Worm (Caenorhabditis elegans) whole organism, L4 larva: ENCODE results near the gene zyg-1.
A peak's percentile ranks its signal among the peaks of the same experiment; 100 is the strongest.

Experiments used
- T20F7.1 ChIP-seq: fragments of 200-800 bp; sonication (Bioruptor generic); optimal IDR thresholded peaks from 2 replicates; lab custom pipeline; 2018; ENCODE audit warnings: mild to moderate bottlenecking, missing genetic modification characterization, missing compliant biosample characterization
- Y48G9A.11 ChIP-seq: fragments of 200-800 bp; sonication (Bioruptor generic); IDR thresholded peaks from 2 replicates; pipeline ENCODE4 v1.3.6; 2022; ENCODE audit warnings: missing genetic modification reagents, missing genetic modification characterization, missing compliant biosample characterization
- aha-1 ChIP-seq: fragments of 150-350 bp; peaks from one replicate; lab custom pipeline; 2014; ENCODE audit warnings: missing biosample characterization, missing genetic modification characterization
- arid-1 ChIP-seq: fragments of 200-800 bp; sonication (Bioruptor generic); conservative IDR thresholded peaks from 2 replicates; pipeline ENCODE4 v1.3.6; 2022; ENCODE audit warnings: missing genetic modification reagents, missing genetic modification characterization, missing compliant biosample characterization
- attf-4 ChIP-seq: sonication (generic microtip); optimal IDR thresholded peaks from 3 replicates; lab custom pipeline; 2017; ENCODE audit warnings: missing biosample characterization, missing genetic modification characterization
- ceh-20 ChIP-seq: fragments of 200-800 bp; sonication (Bioruptor generic); IDR thresholded peaks from 2 replicates; pipeline ENCODE4 v1.3.6; 2022; ENCODE audit warnings: missing genetic modification reagents, missing genetic modification characterization, missing compliant biosample characterization
- ceh-28 ChIP-seq: fragments of 150-350 bp; optimal IDR thresholded peaks from 2 replicates; lab custom pipeline; 2014; ENCODE audit warnings: missing biosample characterization, missing genetic modification reagents, missing genetic modification characterization
- ceh-32 ChIP-seq: sonication (generic microtip); optimal IDR thresholded peaks from 2 replicates; lab custom pipeline; 2016; ENCODE audit warnings: mild to moderate bottlenecking, missing genetic modification characterization, missing compliant biosample characterization; ENCODE audit not compliant: poor library complexity
- ceh-62 ChIP-seq: sonication (generic microtip); optimal IDR thresholded peaks from 2 replicates; lab custom pipeline; 2017; ENCODE audit warnings: missing biosample characterization, missing genetic modification characterization
- ceh-82 ChIP-seq: sonication (generic microtip); optimal IDR thresholded peaks from 2 replicates; lab custom pipeline; 2017; ENCODE audit warnings: missing biosample characterization, missing genetic modification characterization
- ces-1 ChIP-seq: fragments of 150-350 bp; sonication (generic microtip); optimal IDR thresholded peaks from 4 replicates; lab custom pipeline; 2014; ENCODE audit warnings: missing biosample characterization, missing genetic modification reagents, missing genetic modification characterization
- cey-2 ChIP-seq: sonication (generic microtip); optimal IDR thresholded peaks from 3 replicates; lab custom pipeline; 2017; ENCODE audit warnings: missing genetic modification characterization, mild to moderate bottlenecking, missing compliant biosample characterization, antibody characterized with exemption, borderline replicate concordance; ENCODE audit not compliant: insufficient read depth
- ctbp-1 ChIP-seq: fragments of 200-800 bp; sonication (Bioruptor generic); IDR thresholded peaks from 2 replicates; pipeline ENCODE4 v1.3.6; 2022; ENCODE audit warnings: missing genetic modification reagents, missing genetic modification characterization, missing compliant biosample characterization
- daf-12 ChIP-seq: fragments of 150-350 bp; optimal IDR thresholded peaks from 2 replicates; lab custom pipeline; 2014; ENCODE audit warnings: missing biosample characterization, missing genetic modification reagents, missing genetic modification characterization
- daf-8 ChIP-seq: fragments of 200-800 bp; sonication (Bioruptor generic); IDR thresholded peaks from 2 replicates; pipeline ENCODE4 v1.3.6; 2022; ENCODE audit warnings: missing genetic modification characterization, missing compliant biosample characterization
- dmd-6 ChIP-seq: fragments of 200-800 bp; sonication (Bioruptor generic); IDR thresholded peaks from 2 replicates; pipeline ENCODE4 v1.3.6; 2022; ENCODE audit warnings: missing genetic modification reagents, missing genetic modification characterization, missing compliant biosample characterization
- dmd-9 ChIP-seq: fragments of 200-800 bp; sonication (Bioruptor generic); IDR thresholded peaks from 2 replicates; pipeline ENCODE4 v1.3.6; 2022; ENCODE audit warnings: missing genetic modification reagents, missing genetic modification characterization, missing compliant biosample characterization
- fkh-10 ChIP-seq: fragments of 150-350 bp; optimal IDR thresholded peaks from 2 replicates; lab custom pipeline; 2014; ENCODE audit warnings: missing biosample characterization, missing genetic modification reagents, missing genetic modification characterization
- fos-1 ChIP-seq: fragments of 150-350 bp; optimal IDR thresholded peaks from 2 replicates; lab custom pipeline; 2014; ENCODE audit warnings: missing biosample characterization, missing genetic modification characterization
- gei-8 ChIP-seq: fragments of 200-800 bp; sonication (Bioruptor generic); optimal IDR thresholded peaks from 2 replicates; lab custom pipeline; 2018; ENCODE audit warnings: mild to moderate bottlenecking, missing genetic modification characterization, missing compliant biosample characterization
- hif-1 ChIP-seq, 2 experiments: sonication (generic microtip); optimal IDR thresholded peaks; 2 replicates each; lab custom pipeline; 2016 to 2017; ENCODE audit warnings: missing compliant biosample characterization in 2 of 2, missing genetic modification characterization in 2 of 2, missing genetic modification reagents in 2 of 2, missing genotype in 2 of 2, mild to moderate bottlenecking in 1 of 2
- hlh-30 ChIP-seq: sonication (generic microtip); optimal IDR thresholded peaks from 2 replicates; lab custom pipeline; 2017; ENCODE audit warnings: antibody characterized with exemption, mild to moderate bottlenecking, missing genetic modification characterization, missing compliant biosample characterization; ENCODE audit not compliant: insufficient read depth
- jun-1 ChIP-seq: fragments of 150-350 bp; optimal IDR thresholded peaks from 2 replicates; lab custom pipeline; 2014; ENCODE audit warnings: missing biosample characterization, missing genetic modification reagents, missing genetic modification characterization
- lin-13 ChIP-seq: fragments of 150-350 bp; optimal IDR thresholded peaks from 2 replicates; lab custom pipeline; 2014; ENCODE audit warnings: missing biosample characterization, missing genetic modification reagents, missing genetic modification characterization
- lin-39 ChIP-seq: fragments of 150-350 bp; optimal IDR thresholded peaks from 2 replicates; lab custom pipeline; 2014; ENCODE audit warnings: missing biosample characterization, missing genetic modification reagents, missing genetic modification characterization
- lsy-2 ChIP-seq, 2 experiments: fragments of 150-350 bp in 1 of 2; sonication (generic microtip) in 1 of 2; optimal IDR thresholded peaks; 2 replicates each; lab custom pipeline; 2014 to 2017; ENCODE audit warnings: missing biosample characterization in 2 of 2, missing genetic modification characterization in 2 of 2
- madf-5 ChIP-seq, 2 experiments: fragments of 200-800 bp; sonication (Bioruptor generic); IDR thresholded peaks; 2 replicates each; pipeline ENCODE4 v1.3.6; 2022; ENCODE audit warnings: missing compliant biosample characterization in 2 of 2, missing genetic modification characterization in 2 of 2
- mdl-1 ChIP-seq, 2 experiments: fragments of 150-350 bp in 1 of 2; sonication (generic microtip) in 1 of 2; optimal IDR thresholded peaks; 2 replicates each; lab custom pipeline; 2014 to 2017; ENCODE audit warnings: missing biosample characterization in 2 of 2, missing genetic modification characterization in 2 of 2
- mep-1 ChIP-seq: fragments of 150-350 bp; sonication (generic microtip); optimal IDR thresholded peaks from 3 replicates; lab custom pipeline; 2014; ENCODE audit warnings: missing biosample characterization, missing genetic modification characterization
- mes-2 ChIP-seq: sonication (generic microtip); optimal IDR thresholded peaks from 2 replicates; lab custom pipeline; 2016; ENCODE audit warnings: missing genotype, mild to moderate bottlenecking, missing genetic modification characterization, missing compliant biosample characterization; ENCODE audit not compliant: poor library complexity, severe bottlenecking
- nhr-11 ChIP-seq: fragments of 150-350 bp; optimal IDR thresholded peaks from 2 replicates; lab custom pipeline; 2014; ENCODE audit warnings: missing biosample characterization, missing genetic modification characterization
- nhr-111 ChIP-seq: fragments of 200-800 bp; sonication (Bioruptor generic); optimal IDR thresholded peaks from 2 replicates; lab custom pipeline; 2018; ENCODE audit warnings: mild to moderate bottlenecking, missing genetic modification characterization, missing compliant biosample characterization
- nhr-42 ChIP-seq: fragments of 200-800 bp; sonication (Bioruptor generic); IDR thresholded peaks from 2 replicates; pipeline ENCODE4 v1.3.6; 2022; ENCODE audit warnings: missing genetic modification characterization, missing compliant biosample characterization
- nhr-76 ChIP-seq: fragments of 150-350 bp; optimal IDR thresholded peaks from 2 replicates; lab custom pipeline; 2014; ENCODE audit warnings: missing biosample characterization, missing genetic modification characterization
- pha-4 ChIP-seq, 2 experiments: fragments of 150-350 bp in 1 of 2; fragments of 200-800 bp in 1 of 2; sonication (Bioruptor generic) in 1 of 2; IDR thresholded peaks in 1 of 2; optimal IDR thresholded peaks in 1 of 2; 2 replicates each; pipeline versions ENCODE4 v1.3.6 to Lab custom; 2014 to 2022; ENCODE audit warnings: missing genetic modification characterization in 2 of 2, missing genetic modification reagents in 2 of 2, missing biosample characterization in 1 of 2, missing compliant biosample characterization in 1 of 2
- php-3 ChIP-seq: fragments of 200-800 bp; sonication (Bioruptor generic); IDR thresholded peaks from 2 replicates; pipeline ENCODE4 v1.3.6; 2022; ENCODE audit warnings: missing genetic modification reagents, missing genetic modification characterization, missing compliant biosample characterization
- pqm-1 ChIP-seq: sonication (generic microtip); optimal IDR thresholded peaks from 2 replicates; lab custom pipeline; 2017; ENCODE audit warnings: missing biosample characterization, missing genetic modification characterization
- rbr-2 ChIP-seq: sonication (generic microtip); optimal IDR thresholded peaks from 2 replicates; lab custom pipeline; 2016; ENCODE audit warnings: missing genotype, missing genetic modification characterization, missing compliant biosample characterization
- saeg-2 ChIP-seq: fragments of 200-800 bp; sonication (Bioruptor generic); IDR thresholded peaks from 2 replicates; pipeline ENCODE4 v1.3.6; 2022; ENCODE audit warnings: missing genetic modification reagents, missing genetic modification characterization, missing compliant biosample characterization
- set-16 ChIP-seq: fragments of 200-800 bp; sonication (Bioruptor generic); IDR thresholded peaks from 2 replicates; pipeline ENCODE4 v1.3.6; 2022; ENCODE audit warnings: missing genetic modification reagents, missing genetic modification characterization, missing compliant biosample characterization
- snpc-1.2 ChIP-seq: fragments of 200-800 bp; sonication (Bioruptor generic); IDR thresholded peaks from 2 replicates; pipeline ENCODE4 v1.3.6; 2022; ENCODE audit warnings: missing genetic modification reagents, missing genetic modification characterization, missing compliant biosample characterization
- spr-3 ChIP-seq: fragments of 200-800 bp; sonication (Bioruptor generic); optimal IDR thresholded peaks from 2 replicates; lab custom pipeline; 2018; ENCODE audit warnings: mild to moderate bottlenecking, missing genetic modification characterization, missing compliant biosample characterization
- tra-1 ChIP-seq: fragments of 200-800 bp; sonication (Bioruptor generic); IDR thresholded peaks from 2 replicates; pipeline ENCODE4 v1.3.6; 2022; ENCODE audit warnings: missing genetic modification reagents, missing genetic modification characterization, missing compliant biosample characterization
- unc-130 ChIP-seq: sonication (generic microtip); optimal IDR thresholded peaks from 2 replicates; lab custom pipeline; 2016; ENCODE audit warnings: missing genetic modification reagents, missing genetic modification characterization, missing compliant biosample characterization
- unc-62 ChIP-seq, 3 experiments: fragments of 150-350 bp in 1 of 3; sonication (generic microtip); optimal IDR thresholded peaks in 2 of 3; peaks in 1 of 3; 1 replicate in 1 of 3; 2 replicates in 2 of 3; lab custom pipeline; 2014 to 2017; ENCODE audit warnings: missing biosample characterization in 3 of 3, missing genetic modification characterization in 3 of 3, missing genetic modification reagents in 3 of 3, missing genotype in 1 of 3
- ztf-11 ChIP-seq: fragments of 150-350 bp; optimal IDR thresholded peaks from 2 replicates; lab custom pipeline; 2014; ENCODE audit warnings: missing biosample characterization, missing genetic modification characterization

The zyg-1 gene

DNA sequence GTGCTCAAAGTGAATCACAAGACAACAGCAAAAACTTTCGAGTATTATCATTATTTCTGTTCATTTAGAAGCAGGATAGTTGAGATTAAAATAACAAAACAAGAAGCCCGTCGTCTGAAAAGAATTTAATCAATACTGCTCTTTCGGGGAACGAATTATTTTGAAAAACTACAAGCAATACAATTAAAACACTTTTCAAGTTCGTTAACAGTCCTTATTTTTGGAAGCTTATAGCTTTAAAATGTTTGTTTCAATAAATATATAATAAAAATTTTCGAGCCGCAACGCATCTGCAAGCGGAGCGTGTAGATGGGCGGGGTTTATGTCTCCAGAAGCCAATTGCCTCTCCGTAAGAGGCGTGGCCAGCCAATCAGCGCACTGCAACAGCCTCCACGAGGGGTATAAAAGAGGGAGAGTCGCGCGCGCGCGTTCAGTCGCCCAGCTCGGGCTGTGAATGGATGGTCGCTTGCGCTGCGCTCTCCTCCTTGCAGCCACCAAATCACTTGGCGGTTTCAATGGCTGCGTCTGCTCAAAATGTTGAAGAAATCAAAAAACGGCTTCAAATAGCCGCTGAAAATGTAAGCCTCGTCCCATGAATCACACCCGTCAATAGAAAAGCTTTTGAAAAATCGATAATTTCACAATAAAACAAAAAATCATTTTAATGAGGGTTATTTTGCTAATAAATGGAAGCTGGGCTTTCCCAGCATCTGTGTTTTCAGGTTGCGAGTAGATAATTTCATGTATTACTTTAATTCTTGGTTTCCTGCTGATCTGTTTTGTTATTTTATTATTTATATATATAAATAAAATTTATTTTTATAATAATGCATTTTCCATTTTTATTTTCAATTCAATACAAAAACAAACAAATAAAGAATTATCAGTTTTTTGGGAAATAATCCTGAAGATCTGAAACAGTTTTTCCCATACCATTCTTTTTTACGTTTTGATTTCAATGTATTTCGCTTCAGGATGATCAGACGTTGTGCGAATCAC, 11.5 kb downstream of the zyg-1 start, which contains the start of the genes ift-43 and mdt-26 (continued):
- no peak for TF ChIP-seq gei-8 (GFP tag; lab: Kevin White, UChicago)
- peak; percentile 92 for TF ChIP-seq ctbp-1 (GFP tag; lab: Robert Waterston, UW)
- TF ChIP-seq dmd-9 (GFP tag; lab: Robert Waterston, UW): no peak
- TF ChIP-seq ceh-32 (tag; lab: Kevin White, UChicago): peak; percentile 55
- TF ChIP-seq pha-4 (GFP tag; IDR thresholded peaks at IDR 0.05; lab: Robert Waterston, UW): peak; percentile 72; the same call in 1 of the 2 replicates
- TF ChIP-seq pha-4 (tag; optimal IDR thresholded peaks at IDR 0.05; lab: Kevin White, UChicago): no peak
- no peak for TF ChIP-seq pqm-1 (tag; lab: Kevin White, UChicago)
- TF ChIP-seq php-3 (GFP tag; lab: Robert Waterston, UW): peak; percentile 50; the same call in 1 of the 2 replicates
- TF ChIP-seq daf-12 (tag; lab: Kevin White, UChicago): no peak
- TF ChIP-seq attf-4 (tag; lab: Kevin White, UChicago): no peak
- peak; percentile 30; the same call in 1 of the 2 replicates for TF ChIP-seq Y48G9A.11 (GFP tag; lab: Robert Waterston, UW)
- TF ChIP-seq fos-1: no peak
- TF ChIP-seq daf-8 (GFP tag; lab: Robert Waterston, UW): no peak
- TF ChIP-seq nhr-11 (tag; lab: Kevin White, UChicago): peak; percentile 69
- TF ChIP-seq unc-130 (GFP tag; lab: Kevin White, UChicago): no peak
- TF ChIP-seq madf-5 (GFP tag; IDR thresholded peaks at IDR 0.05; lab: Robert Waterston, UW): 0 out of 4 replicates have a peak, but pooled peaks of 1 of the 2 experiments have one; percentile 30
- no peak for TF ChIP-seq lin-39 (tag; lab: Kevin White, UChicago)
- peak; percentile 83 for TF ChIP-seq nhr-42 (GFP tag; lab: Robert Waterston, UW)
- peak; percentile 58; the same call in 1 of the 2 replicates for TF ChIP-seq saeg-2 (GFP tag; lab: Robert Waterston, UW)
- TF ChIP-seq ceh-28 (tag; lab: Kevin White, UChicago): peak; percentile 76
- TF ChIP-seq ceh-20 (GFP tag; lab: Robert Waterston, UW): peak; percentile 67
- no peak for TF ChIP-seq cey-2 (tag; lab: Kevin White, UChicago)
- TF ChIP-seq mep-1 (tag; lab: Kevin White, UChicago): peak; percentile 77
- no peak for TF ChIP-seq T20F7.1 (GFP tag; lab: Kevin White, UChicago)
- no peak for TF ChIP-seq ceh-62 (tag; lab: Kevin White, UChicago)
- TF ChIP-seq set-16 (GFP tag; lab: Robert Waterston, UW): peak; percentile 99
- TF ChIP-seq aha-1 (tag; lab: Kevin White, UChicago): peak; percentile 99
- TF ChIP-seq ztf-11 (tag; lab: Kevin White, UChicago): no peak
- TF ChIP-seq rbr-2: peak; percentile 76
- TF ChIP-seq mdl-1 (tag; optimal IDR thresholded peaks at IDR 0.05; lab: Kevin White, UChicago): peak; percentile 76 to 88
- peak; percentile 39 to 80 for TF ChIP-seq lsy-2 (tag; optimal IDR thresholded peaks at IDR 0.05; lab: Kevin White, UChicago)
- peak; percentile 21 for TF ChIP-seq nhr-111 (GFP tag; lab: Kevin White, UChicago)
- peak; percentile 75 for TF ChIP-seq snpc-1.2
- TF ChIP-seq ceh-82: peak; percentile 34
- TF ChIP-seq ces-1 (GFP tag; lab: Kevin White, UChicago): no peak
- peak; percentile 78 for TF ChIP-seq arid-1 (GFP tag; lab: Robert Waterston, UW)
- TF ChIP-seq dmd-6 (GFP tag; lab: Robert Waterston, UW): peak; percentile 70
- no peak for TF ChIP-seq spr-3 (GFP tag; lab: Kevin White, UChicago)
- no peak for TF ChIP-seq nhr-76 (tag; lab: Kevin White, UChicago)
- TF ChIP-seq tra-1 (GFP tag; lab: Robert Waterston, UW): peak; percentile 46; the same call in 1 of the 2 replicates
- TF ChIP-seq lin-13: peak; percentile 69
- TF ChIP-seq fkh-10: peak; percentile 63
- peak; percentile 57 for TF ChIP-seq jun-1 (tag; lab: Kevin White, UChicago)
- peak; percentile 74 for TF ChIP-seq mes-2
- peak in 1 of 2 experiments; percentile 97 for TF ChIP-seq unc-62 (GFP tag; optimal IDR thresholded peaks at IDR 0.05 in 1 of 2; lab: Kevin White, UChicago)
- no peak for TF ChIP-seq unc-62 (tag; optimal IDR thresholded peaks at IDR 0.05; lab: Kevin White, UChicago)
- peak; percentile 79 for TF ChIP-seq hlh-30 (tag; lab: Kevin White, UChicago)
- peak; percentile 31 to 69 for TF ChIP-seq hif-1 (tag; optimal IDR thresholded peaks at IDR 0.05; lab: Kevin White, UChicago)
